Fruit fly (Drosophila melanogaster) whole organism, prepupa: Measurements from ENCODE around the gene CG6409.

ENCODE experiments used
- CG10669 ChIP-seq: fragments of 200-800 bp; sonication (Bioruptor generic); optimal IDR thresholded peaks from 3 replicates; lab custom pipeline; 2018; ENCODE audit warnings: missing biosample characterization, mild to moderate bottlenecking, missing genetic modification characterization, moderate library complexity
- CG16779 ChIP-seq: fragments of 200-800 bp; sonication (Bioruptor generic); optimal IDR thresholded peaks from 3 replicates; lab custom pipeline; 2017; ENCODE audit warnings: missing biosample characterization, mild to moderate bottlenecking, missing genetic modification characterization
- CG8632 ChIP-seq: fragments of 200-800 bp; sonication (Bioruptor generic); optimal IDR thresholded peaks from 3 replicates; lab custom pipeline; 2016; ENCODE audit warnings: missing biosample characterization, missing genetic modification characterization
- Hr38 ChIP-seq: sonication (Bioruptor generic); optimal IDR thresholded peaks from 2 replicates; lab custom pipeline; 2016; ENCODE audit warnings: missing biosample characterization, missing genetic modification characterization
- Lpt ChIP-seq: fragments of 200-800 bp; sonication (Bioruptor generic); optimal IDR thresholded peaks from 3 replicates; lab custom pipeline; 2016; ENCODE audit warnings: missing biosample characterization, missing genetic modification characterization
- OdsH ChIP-seq: fragments of 200-800 bp; sonication (Bioruptor generic); optimal IDR thresholded peaks from 3 replicates; lab custom pipeline; 2016; ENCODE audit warnings: missing biosample characterization, missing genetic modification characterization

DNA sequence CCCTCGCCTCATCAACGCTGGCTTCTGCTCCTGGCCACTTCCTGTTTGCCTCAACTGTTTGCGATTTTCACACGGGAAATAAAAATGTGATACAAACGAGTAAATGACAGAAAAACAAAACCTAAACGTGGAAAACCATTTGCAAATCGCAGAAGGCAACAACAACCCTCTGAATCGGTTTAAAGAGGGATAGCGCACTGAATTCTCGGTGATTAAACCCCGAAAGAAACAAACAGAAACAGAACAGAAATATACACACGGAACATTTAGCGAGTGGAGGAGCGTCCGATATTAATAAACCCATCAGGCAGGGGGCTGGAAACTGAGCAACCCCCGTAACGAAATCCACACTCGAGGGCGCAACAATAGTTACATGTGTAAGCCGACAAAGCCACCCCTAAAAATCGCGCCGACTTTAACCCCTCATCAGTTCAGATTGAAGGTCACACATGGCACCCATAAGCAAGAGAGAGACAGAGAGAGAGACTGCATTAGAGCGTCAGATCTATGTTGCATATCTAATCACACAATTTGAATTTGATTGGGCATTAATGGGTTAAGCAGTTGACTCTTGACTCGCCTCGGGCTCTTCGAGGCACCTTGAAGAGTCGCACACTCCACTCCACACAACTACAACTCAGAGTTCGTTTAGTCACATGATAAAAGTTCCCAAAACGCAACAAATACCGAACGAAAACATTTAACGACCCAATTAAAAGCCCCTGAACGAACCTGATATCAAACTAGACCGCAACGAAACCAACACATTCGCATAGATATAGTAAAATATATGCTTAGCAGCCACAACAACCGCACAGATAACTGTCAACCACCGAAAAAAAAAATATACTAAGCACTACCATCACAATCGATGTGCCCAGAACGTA is 20.3 kb downstream of the CG6409 start:
- TF ChIP-seq OdsH (GFP tag; lab: Kevin White, UChicago) = no peak
- no peak for TF ChIP-seq CG10669 (GFP tag; lab: Kevin White, UChicago)
- TF ChIP-seq Hr38 = no peak
- TF ChIP-seq CG16779 (tag; lab: Kevin White, UChicago) = no peak
- no peak for TF ChIP-seq Lpt (GFP tag; lab: Kevin White, UChicago)
- no peak for TF ChIP-seq CG8632 (GFP tag; lab: Kevin White, UChicago)
